Worm (Caenorhabditis elegans) whole organism, mixed stage, embryonic: ENCODE measurements around the gene oac-38.

ENCODE experiments used
- elt-3 ChIP-seq: fragments of 150-350 bp; optimal IDR thresholded peaks from 2 replicates; lab custom pipeline; 2014; ENCODE audit warnings: missing biosample characterization, missing genetic modification characterization
- lin-13 ChIP-seq: fragments of 150-350 bp; optimal IDR thresholded peaks from 2 replicates; lab custom pipeline; 2014; ENCODE audit warnings: missing biosample characterization, missing genetic modification characterization
- nhr-12 ChIP-seq: fragments of 150-350 bp; optimal IDR thresholded peaks from 2 replicates; lab custom pipeline; 2014; ENCODE audit warnings: missing biosample characterization, missing genetic modification characterization
- nhr-237 ChIP-seq: fragments of 150-350 bp; optimal IDR thresholded peaks from 2 replicates; lab custom pipeline; 2014; ENCODE audit warnings: missing biosample characterization, missing genetic modification characterization

DNA sequence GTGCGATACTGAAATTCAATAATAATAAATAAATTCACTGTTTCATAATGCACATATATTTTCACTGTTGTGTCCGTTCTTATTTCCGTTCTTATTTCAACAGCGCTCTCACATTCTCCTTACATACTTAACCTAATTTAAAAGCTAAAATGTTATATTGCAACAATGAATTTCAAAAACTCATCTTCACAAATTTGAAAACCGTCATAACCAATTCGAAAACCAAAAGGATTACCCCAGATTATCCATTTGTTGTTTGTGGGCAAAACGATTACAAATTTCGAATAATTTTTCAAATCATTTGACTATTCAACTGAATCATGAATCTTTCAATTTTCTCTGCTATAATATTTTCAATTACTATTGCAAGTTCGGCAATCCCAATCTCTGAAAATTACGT is 19.0 kb upstream of the oac-38 start, which contains the start of gene R05A10.4:
- TF ChIP-seq elt-3 (tag; lab: Kevin White, UChicago): no peak
- no peak for TF ChIP-seq nhr-237 (tag; lab: Kevin White, UChicago)
- TF ChIP-seq lin-13 (tag; lab: Kevin White, UChicago): no peak
- no peak for TF ChIP-seq nhr-12 (tag; lab: Kevin White, UChicago)
